Worm (Caenorhabditis elegans): Measurements from ENCODE around the gene C34C12.2.

Gene C34C12.2

DNA sequence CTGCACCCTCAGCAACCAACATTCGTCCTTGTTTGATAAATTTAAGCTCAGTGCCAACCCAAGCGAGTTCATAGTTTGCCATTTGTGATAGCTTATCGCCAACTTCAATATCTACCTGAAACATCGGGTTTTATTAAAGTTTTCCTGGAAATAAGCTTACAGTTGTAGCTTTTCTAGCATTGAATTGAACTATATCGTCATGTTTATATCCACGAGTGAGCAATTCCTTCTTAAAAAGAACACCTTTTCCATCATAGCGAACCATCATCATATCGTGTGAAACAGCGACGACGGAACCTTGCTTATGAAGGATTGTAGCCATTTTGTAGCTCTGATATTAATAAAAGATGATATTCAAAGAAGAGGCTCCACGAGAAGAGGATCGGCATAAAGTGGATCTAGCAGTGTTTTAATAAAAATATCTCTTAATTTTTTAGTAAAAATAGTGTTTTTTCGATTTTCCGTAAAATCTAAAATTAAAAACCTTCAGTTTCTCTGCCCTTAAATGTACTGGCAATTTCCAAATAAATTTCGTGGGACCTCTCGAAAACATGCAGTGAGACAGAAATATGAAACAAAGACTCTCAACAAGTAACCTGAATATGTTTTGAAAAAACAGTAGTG, 48.7 kb downstream of the C34C12.2 start, which contains the start of gene M01F1.8:
TSS of gene M01F1.8 (minus strand) at position 335 of the 624 bp plus-strand sequence.
- TF ChIP-seq ceh-83 (GFP tag; optimal IDR thresholded peaks at IDR 0.05) (no peak), mep-1 (tag; optimal IDR thresholded peaks at IDR 0.05) (no peak)

ce11 chrIII:3503286-3503685, 49.7 kb downstream of the C34C12.2 start, which contains the start of gene rpl-16:
rpl-16 (minus strand) TSS chrIII:3503604.
- no peak for TF ChIP-seq unc-62 (GFP tag; optimal IDR thresholded peaks at IDR 0.05)
- TF ChIP-seq ceh-39 (tag; optimal IDR thresholded peaks at IDR 0.05), result no peak
- no peak for TF ChIP-seq nhr-28 (tag; optimal IDR thresholded peaks at IDR 0.05)
- no peak for TF ChIP-seq cnd-1 (tag; optimal IDR thresholded peaks at IDR 0.05)
- TF ChIP-seq M03D4.4 (tag; optimal IDR thresholded peaks at IDR 0.05), result no peak
- TF ChIP-seq drap-1 (GFP tag; optimal IDR thresholded peaks at IDR 0.05), result no peak
- no peak for TF ChIP-seq mls-2 (tag; optimal IDR thresholded peaks at IDR 0.05)
- TF ChIP-seq lsy-2 (tag; optimal IDR thresholded peaks at IDR 0.05), result no peak
- no peak for TF ChIP-seq mab-5 (tag; optimal IDR thresholded peaks at IDR 0.05)
- no peak for TF ChIP-seq nhr-237 (tag; optimal IDR thresholded peaks at IDR 0.05)
- TF ChIP-seq elt-1 (tag; optimal IDR thresholded peaks at IDR 0.05; ENCODE audit: borderline replicate concordance, insufficient read depth), result no peak
- TF ChIP-seq ces-1 (GFP tag; optimal IDR thresholded peaks at IDR 0.05), result no peak
- TF ChIP-seq elt-3 (tag; optimal IDR thresholded peaks at IDR 0.05), result no peak
- TF ChIP-seq tbx-8 (GFP tag; optimal IDR thresholded peaks at IDR 0.05), result no peak
- no peak for TF ChIP-seq ceh-43 (GFP tag; optimal IDR thresholded peaks at IDR 0.05)
- TF ChIP-seq blmp-1 (tag; optimal IDR thresholded peaks at IDR 0.05), result no peak
- TF ChIP-seq flh-1 (GFP tag; optimal IDR thresholded peaks at IDR 0.05), result no peak
- TF ChIP-seq hlh-1 (tag; optimal IDR thresholded peaks at IDR 0.05), result no peak
- TF ChIP-seq sptf-1 (tag; optimal IDR thresholded peaks at IDR 0.05), result no peak
- TF ChIP-seq lin-32 (GFP tag; optimal IDR thresholded peaks at IDR 0.05), result no peak

DNA sequence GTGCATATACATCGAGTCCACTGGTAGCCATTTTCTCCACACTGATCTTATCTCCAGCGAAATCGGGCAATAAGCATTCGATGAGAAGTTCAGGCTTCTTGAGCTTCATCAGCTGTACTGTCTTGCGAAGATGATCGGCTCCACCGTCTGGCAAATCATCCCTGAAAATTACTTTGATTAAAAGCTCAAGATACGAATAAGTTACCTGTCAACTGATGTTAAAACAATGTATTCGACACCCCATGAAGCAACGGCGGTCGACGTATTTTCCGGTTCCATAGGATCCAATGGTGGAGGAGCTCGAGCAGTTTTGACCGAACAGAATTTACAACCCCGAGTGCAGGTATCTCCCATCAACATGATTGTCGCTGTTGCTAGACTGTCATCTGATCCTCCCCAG, 50.7 kb downstream of the C34C12.2 start:
- TF ChIP-seq elt-3 (tag; optimal IDR thresholded peaks at IDR 0.05), result no peak
- no peak for TF ChIP-seq nhr-28 (tag; optimal IDR thresholded peaks at IDR 0.05)
- no peak for TF ChIP-seq elt-1 (tag; optimal IDR thresholded peaks at IDR 0.05; ENCODE audit: borderline replicate concordance, insufficient read depth)
- no peak for TF ChIP-seq tbx-8 (GFP tag; optimal IDR thresholded peaks at IDR 0.05)
- TF ChIP-seq blmp-1 (tag; optimal IDR thresholded peaks at IDR 0.05), result no peak
- no peak for TF ChIP-seq mep-1 (tag; optimal IDR thresholded peaks at IDR 0.05)
- no peak for TF ChIP-seq ceh-83 (GFP tag; optimal IDR thresholded peaks at IDR 0.05)
- no peak for TF ChIP-seq M03D4.4 (tag; optimal IDR thresholded peaks at IDR 0.05)
- no peak for TF ChIP-seq zip-8 (tag; optimal IDR thresholded peaks at IDR 0.05)
- no peak for TF ChIP-seq lsy-2 (tag; optimal IDR thresholded peaks at IDR 0.05)

- no peak for TF ChIP-seq unc-39 (tag; optimal IDR thresholded peaks at IDR 0.05)
- no peak for TF ChIP-seq sem-2 (GFP tag; optimal IDR thresholded peaks at IDR 0.05)
- TF ChIP-seq ceh-39 (tag; optimal IDR thresholded peaks at IDR 0.05), result no peak
- TF ChIP-seq nhr-12 (tag; optimal IDR thresholded peaks at IDR 0.05), result no peak
- TF ChIP-seq unc-62 (GFP tag; optimal IDR thresholded peaks at IDR 0.05), result no peak
- peak; percentile 86 for TF ChIP-seq lin-13 (tag; optimal IDR thresholded peaks at IDR 0.05)
- peak; percentile 80 for TF ChIP-seq hlh-1 (tag; optimal IDR thresholded peaks at IDR 0.05)
- TF ChIP-seq nhr-2 (tag; optimal IDR thresholded peaks at IDR 0.05), result no peak
- TF ChIP-seq nhr-76 (tag; optimal IDR thresholded peaks at IDR 0.05), result no peak
- no peak for TF ChIP-seq elt-3 (tag; optimal IDR thresholded peaks at IDR 0.05)
- TF ChIP-seq nhr-28 (tag; optimal IDR thresholded peaks at IDR 0.05), result no peak
- peak; percentile 81 for TF ChIP-seq sptf-1 (tag; optimal IDR thresholded peaks at IDR 0.05)
- peak; percentile 31 for TF ChIP-seq ceh-43 (GFP tag; optimal IDR thresholded peaks at IDR 0.05)
- TF ChIP-seq mep-1 (tag; optimal IDR thresholded peaks at IDR 0.05), result peak; percentile 92
- peak; percentile 64 for TF ChIP-seq nhr-237 (tag; optimal IDR thresholded peaks at IDR 0.05)
- TF ChIP-seq ces-1 (GFP tag; optimal IDR thresholded peaks at IDR 0.05), result peak; percentile 61
- TF ChIP-seq blmp-1 (tag; optimal IDR thresholded peaks at IDR 0.05), result no peak
- TF ChIP-seq pha-4 (tag; optimal IDR thresholded peaks at IDR 0.05), result peak; percentile 87
- TF ChIP-seq M03D4.4 (tag; optimal IDR thresholded peaks at IDR 0.05), result peak; percentile 62
- TF ChIP-seq drap-1 (GFP tag; optimal IDR thresholded peaks at IDR 0.05), result no peak
- no peak for TF ChIP-seq elt-1 (tag; optimal IDR thresholded peaks at IDR 0.05; ENCODE audit: borderline replicate concordance, insufficient read depth)
- no peak for TF ChIP-seq zip-8 (tag; optimal IDR thresholded peaks at IDR 0.05)
- TF ChIP-seq mls-2 (tag; optimal IDR thresholded peaks at IDR 0.05), result no peak
- TF ChIP-seq lsy-2 (tag; optimal IDR thresholded peaks at IDR 0.05), result peak; percentile 96
- peak; percentile 58 for TF ChIP-seq tbx-8 (GFP tag; optimal IDR thresholded peaks at IDR 0.05)
- TF ChIP-seq mab-5 (tag; optimal IDR thresholded peaks at IDR 0.05), result no peak
- no peak for TF ChIP-seq cnd-1 (tag; optimal IDR thresholded peaks at IDR 0.05)
- TF ChIP-seq snpc-4 (tag; optimal IDR thresholded peaks at IDR 0.05), result no peak
- TF ChIP-seq ceh-83 (GFP tag; optimal IDR thresholded peaks at IDR 0.05), result no peak
- no peak for TF ChIP-seq lin-32 (GFP tag; optimal IDR thresholded peaks at IDR 0.05)
- peak; percentile 58 for TF ChIP-seq ham-2 (GFP tag; optimal IDR thresholded peaks at IDR 0.05)
- TF ChIP-seq ztf-11 (tag; optimal IDR thresholded peaks at IDR 0.05), result peak; percentile 15
- no peak for TF ChIP-seq flh-1 (GFP tag; optimal IDR thresholded peaks at IDR 0.05)
- no peak for TF ChIP-seq bed-3 (GFP tag; optimal IDR thresholded peaks at IDR 0.05)
- peak; percentile 58 for TF ChIP-seq unc-120 (tag; optimal IDR thresholded peaks at IDR 0.05; ENCODE audit: poor library complexity, severe bottlenecking)
These were observed 51.5 kb downstream of the C34C12.2 start, which contains the start of gene lias-1 for ce11 chrIII:3505051-3505548. lias-1 (minus strand) TSS chrIII:3505101.
